Fruit fly (Drosophila melanogaster): ENCODE measurements around the gene AnxB11.

DNA sequence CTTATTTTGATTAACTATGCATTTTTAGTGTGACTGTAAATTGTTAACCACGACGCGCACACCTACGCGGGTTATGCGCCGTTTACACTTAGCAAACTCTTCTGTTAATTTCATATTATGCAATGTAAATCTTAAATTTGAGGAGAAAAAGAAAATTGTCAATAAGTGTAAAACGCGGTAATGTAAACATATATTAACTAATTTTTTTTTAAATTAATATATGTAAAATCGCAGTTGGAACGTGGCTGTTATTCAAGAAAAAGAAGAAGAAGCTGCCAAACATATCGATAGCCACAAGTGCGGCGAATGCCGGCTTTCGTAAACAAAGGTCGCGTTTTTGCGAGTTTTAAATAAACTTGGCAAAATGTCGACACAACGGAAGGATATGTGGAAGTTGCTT lies 30.7 kb downstream of the AnxB11 start, which contains the start of the genes TH1 and mei-41:
- TF ChIP-seq psq (optimal IDR thresholded peaks at IDR 0.05), result no peak
- no peak for TF ChIP-seq Myc (optimal IDR thresholded peaks at IDR 0.05)
- TF ChIP-seq ttk (optimal IDR thresholded peaks at IDR 0.05), result no peak
- TF ChIP-seq insv (optimal IDR thresholded peaks at IDR 0.05), result no peak
- TF ChIP-seq h (optimal IDR thresholded peaks at IDR 0.05), result no peak

All from Kc167 (cell line).